Fruit fly (Drosophila melanogaster): Measurements from ENCODE around the gene CG17490.

Gene CG17490

dm6 chr2L:22577875-22578274 lies 40.4 kb downstream of the CG17490 start:
- TF ChIP-seq N (GFP tag; optimal IDR thresholded peaks at IDR 0.05) (no peak), tai (GFP tag; optimal IDR thresholded peaks at IDR 0.05) (no peak), Rel (GFP tag; optimal IDR thresholded peaks at IDR 0.05) (no peak), Rel (tag; optimal IDR thresholded peaks at IDR 0.05) (no peak), woc (GFP tag; optimal IDR thresholded peaks at IDR 0.05) (no peak), CG32264 (GFP tag; optimal IDR thresholded peaks at IDR 0.05) (no peak), sv (GFP tag; optimal IDR thresholded peaks at IDR 0.05) (no peak), Hr78 (GFP tag; optimal IDR thresholded peaks at IDR 0.05) (no peak), Myc (optimal IDR thresholded peaks at IDR 0.05) (no peak), Vsx2 (GFP tag; optimal IDR thresholded peaks at IDR 0.05; ENCODE audit: partially characterized antibody) (no peak), HLH106 (tag; optimal IDR thresholded peaks at IDR 0.05) (no peak), psq (GFP tag; optimal IDR thresholded peaks at IDR 0.05) (no peak), Mio (GFP tag; optimal IDR thresholded peaks at IDR 0.05) (no peak), rgr (GFP tag; optimal IDR thresholded peaks at IDR 0.05) (no peak), foxo (GFP tag; optimal IDR thresholded peaks at IDR 0.05) (no peak), CrebA (GFP tag; optimal IDR thresholded peaks at IDR 0.05; ENCODE audit: borderline replicate concordance) (no peak)

- TF ChIP-seq N (GFP tag; optimal IDR thresholded peaks at IDR 0.05): peak; percentile 20
- no peak for TF ChIP-seq CG9705 (GFP tag; optimal IDR thresholded peaks at IDR 0.05)
Observed at dm6 chr2L:22578920-22579548, 41.6 kb downstream of the CG17490 start, which contains the start of gene Slmap. Gene Slmap, plus strand, starts transcription at chr2L:22579072.
